Fruit fly (Drosophila melanogaster) whole organism, pupa: ENCODE data around the gene Npc2g.

Experiments used
- CG10348 ChIP-seq: fragments of 200-800 bp; sonication (Bioruptor generic); IDR thresholded peaks from 2 replicates; pipeline ENCODE4 v1.3.6; 2022; ENCODE audit warnings: missing biosample characterization, missing genetic modification characterization
- CG12605 ChIP-seq: fragments of 200-800 bp; sonication (Bioruptor generic); IDR thresholded peaks from 2 replicates; pipeline ENCODE4 v1.3.6; 2022; ENCODE audit warnings: missing biosample characterization, missing genetic modification characterization
- CG13204 ChIP-seq: fragments of 200-800 bp; sonication (Bioruptor generic); optimal IDR thresholded peaks from 2 replicates; lab custom pipeline; 2018; ENCODE audit warnings: missing biosample characterization, mild to moderate bottlenecking, missing genetic modification characterization, moderate library complexity
- CG14655 ChIP-seq: fragments of 200-800 bp; sonication (Bioruptor generic); optimal IDR thresholded peaks from 3 replicates; lab custom pipeline; 2017; ENCODE audit warnings: mild to moderate bottlenecking, missing biosample characterization, missing genetic modification reagents, missing genetic modification characterization
- CG15710 ChIP-seq: fragments of 200-800 bp; sonication (Bioruptor generic); optimal IDR thresholded peaks from 2 replicates; lab custom pipeline; 2018; ENCODE audit warnings: missing biosample characterization, mild to moderate bottlenecking, missing genetic modification characterization, moderate library complexity
- CG17806 ChIP-seq: fragments of 200-800 bp; sonication (Bioruptor generic); optimal IDR thresholded peaks from 2 replicates; lab custom pipeline; 2018; ENCODE audit warnings: missing biosample characterization, mild to moderate bottlenecking, missing genetic modification characterization, moderate library complexity
- CG32121 ChIP-seq: fragments of 200-800 bp; sonication (Bioruptor generic); IDR thresholded peaks from 2 replicates; pipeline ENCODE4 v1.3.6; 2022; ENCODE audit warnings: missing biosample characterization, missing genetic modification characterization
- CG34367 ChIP-seq: fragments of 200-800 bp; sonication (Bioruptor generic); optimal IDR thresholded peaks from 2 replicates; lab custom pipeline; 2018; ENCODE audit warnings: missing biosample characterization, mild to moderate bottlenecking, missing genetic modification characterization
- CG4496 ChIP-seq: fragments of 200-800 bp; sonication (Bioruptor generic); IDR thresholded peaks from 3 replicates; pipeline ENCODE4 v1.3.6; 2022; ENCODE audit warnings: missing biosample characterization, missing genetic modification characterization
- CG8159 ChIP-seq: fragments of 200-800 bp; sonication (Bioruptor generic); optimal IDR thresholded peaks from 3 replicates; lab custom pipeline; 2018; ENCODE audit warnings: missing biosample characterization, mild to moderate bottlenecking, missing genetic modification characterization, moderate library complexity
- CG8301 ChIP-seq: fragments of 200-800 bp; sonication (Bioruptor generic); optimal IDR thresholded peaks from 2 replicates; lab custom pipeline; 2018; ENCODE audit warnings: missing biosample characterization, mild to moderate bottlenecking, missing genetic modification characterization
- CG9948 ChIP-seq: fragments of 200-800 bp; sonication (Bioruptor generic); optimal IDR thresholded peaks from 2 replicates; lab custom pipeline; 2018; ENCODE audit warnings: missing biosample characterization, mild to moderate bottlenecking, missing genetic modification characterization, moderate library complexity
- D1 ChIP-seq: fragments of 200-800 bp; sonication (Bioruptor generic); optimal IDR thresholded peaks from 2 replicates; lab custom pipeline; 2018; ENCODE audit warnings: missing biosample characterization, mild to moderate bottlenecking, missing genetic modification characterization, moderate library complexity
- EcR ChIP-seq: fragments of 200-800 bp; sonication (Bioruptor generic); optimal IDR thresholded peaks from 3 replicates; lab custom pipeline; 2019; ENCODE audit warnings: missing biosample characterization, missing genetic modification characterization, mild to moderate bottlenecking, moderate library complexity, missing genetic modification reagents
- Ets98B ChIP-seq: fragments of 200-800 bp; sonication (Bioruptor generic); IDR thresholded peaks from 2 replicates; pipeline ENCODE4 v1.3.6; 2022; ENCODE audit warnings: missing biosample characterization, missing genetic modification characterization
- Pif1A ChIP-seq: fragments of 200-800 bp; sonication (Bioruptor generic); optimal IDR thresholded peaks from 3 replicates; lab custom pipeline; 2016; ENCODE audit warnings: missing biosample characterization, missing genetic modification characterization
- Pif1B ChIP-seq: fragments of 200-800 bp; sonication (Bioruptor generic); optimal IDR thresholded peaks from 3 replicates; lab custom pipeline; 2016; ENCODE audit warnings: missing biosample characterization, missing genetic modification characterization
- Snoo ChIP-seq: fragments of 200-800 bp; sonication (Bioruptor generic); optimal IDR thresholded peaks from 3 replicates; lab custom pipeline; 2017; ENCODE audit warnings: missing biosample characterization, mild to moderate bottlenecking, missing genetic modification characterization, inconsistent platforms
- fd96Ca ChIP-seq: fragments of 200-800 bp; sonication (Bioruptor generic); IDR thresholded peaks from 3 replicates; pipeline ENCODE4 v1.3.6; 2022; ENCODE audit warnings: missing biosample characterization, missing genetic modification characterization
- gl ChIP-seq: fragments of 200-800 bp; sonication (Bioruptor generic); optimal IDR thresholded peaks from 2 replicates; lab custom pipeline; 2018; ENCODE audit warnings: missing biosample characterization, mild to moderate bottlenecking, missing genetic modification characterization
- rn ChIP-seq: fragments of 200-800 bp; sonication (Bioruptor generic); IDR thresholded peaks from 2 replicates; pipeline ENCODE4 v1.3.6; 2022; ENCODE audit warnings: missing biosample characterization, missing genetic modification characterization

Gene Npc2g

dm6 chr3R:30761140-30761539 is 16.1 kb upstream of the Npc2g start:
- TF ChIP-seq CG12605, result no peak
- TF ChIP-seq EcR (GFP tag; lab: Kevin White, UChicago), result no peak
- peak; percentile 23 for TF ChIP-seq CG17806 (tag; lab: Kevin White, UChicago)
- no peak for TF ChIP-seq CG14655 (GFP tag; lab: Kevin White, UChicago)
- TF ChIP-seq CG9948 (tag; lab: Kevin White, UChicago), result peak; percentile 13
- no peak for TF ChIP-seq Pif1A
- TF ChIP-seq Ets98B (GFP tag; lab: Robert Waterston, UW), result no peak
- TF ChIP-seq D1 (tag; lab: Kevin White, UChicago), result no peak
- TF ChIP-seq CG15710 (tag; lab: Kevin White, UChicago), result no peak
- no peak for TF ChIP-seq CG10348 (GFP tag; lab: Robert Waterston, UW)
- TF ChIP-seq CG8159 (tag; lab: Kevin White, UChicago), result peak; percentile 19
- TF ChIP-seq rn (GFP tag; lab: Robert Waterston, UW), result no peak
- TF ChIP-seq CG4496 (GFP tag; lab: Robert Waterston, UW), result no peak
- peak; percentile 16 for TF ChIP-seq Snoo (tag; lab: Kevin White, UChicago)

DNA sequence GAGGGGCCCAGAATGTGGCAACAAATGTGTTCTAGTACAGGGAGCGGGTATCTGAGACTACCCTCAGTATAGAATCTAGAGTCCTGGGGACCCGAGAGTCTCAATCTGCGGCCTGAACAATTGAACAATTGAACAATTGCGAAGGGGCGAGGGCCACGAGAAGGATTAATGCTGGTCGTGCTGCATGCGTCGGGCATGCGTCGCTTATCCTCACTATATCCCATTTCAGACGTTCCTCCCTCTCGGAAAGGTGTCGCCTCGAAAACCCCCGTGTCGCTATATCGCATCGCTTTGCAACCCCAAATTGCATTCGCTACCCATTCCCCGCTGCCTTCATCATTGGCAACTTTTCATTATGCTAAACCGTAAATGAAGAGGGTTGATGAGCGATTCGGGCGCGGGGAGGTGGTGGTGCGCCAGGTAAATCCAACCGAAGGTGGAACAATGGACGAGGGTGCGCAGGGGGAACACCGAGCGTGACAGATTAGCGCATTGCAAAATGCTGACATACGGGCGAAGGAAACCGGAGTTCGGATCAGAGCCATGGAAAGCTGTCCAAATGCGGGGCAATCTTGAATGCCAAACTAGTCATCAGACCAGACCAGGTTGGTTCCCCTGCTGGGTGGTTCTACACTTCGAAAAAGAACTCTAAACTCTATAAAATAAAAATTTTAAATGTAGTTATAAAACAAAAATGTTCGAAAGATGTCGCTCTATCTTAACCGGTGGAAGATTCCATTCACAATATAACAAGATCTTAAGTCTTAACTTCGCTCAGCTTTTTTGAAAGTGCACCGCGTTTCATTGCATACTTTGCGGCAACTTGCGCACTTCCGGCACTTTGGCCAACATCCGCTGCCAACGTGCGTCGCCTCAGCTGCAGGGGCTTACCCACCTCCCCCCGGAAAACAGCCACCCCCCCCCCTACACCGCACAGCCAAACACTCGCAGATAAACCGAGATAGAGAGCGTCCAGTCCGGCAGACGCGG is 14.0 kb upstream of the Npc2g start:
- no peak for TF ChIP-seq Snoo (tag; lab: Kevin White, UChicago)
- no peak for TF ChIP-seq Pif1B (GFP tag; lab: Kevin White, UChicago)
- no peak for TF ChIP-seq D1 (tag; lab: Kevin White, UChicago)
- no peak for TF ChIP-seq gl (tag; lab: Kevin White, UChicago)
- peak; percentile 33; the same call in 1 of the 3 replicates for TF ChIP-seq CG4496 (GFP tag; lab: Robert Waterston, UW)
- no peak for TF ChIP-seq Ets98B (GFP tag; lab: Robert Waterston, UW)
- no peak for TF ChIP-seq CG12605
- no peak for TF ChIP-seq CG15710 (tag; lab: Kevin White, UChicago)
- TF ChIP-seq CG8159 (tag; lab: Kevin White, UChicago), result peak; percentile 10
- no peak for TF ChIP-seq CG9948 (tag; lab: Kevin White, UChicago)
- TF ChIP-seq EcR (GFP tag; lab: Kevin White, UChicago), result no peak
- TF ChIP-seq CG13204 (GFP tag; lab: Kevin White, UChicago), result no peak
- TF ChIP-seq Pif1A, result no peak
- TF ChIP-seq CG32121 (GFP tag; lab: Robert Waterston, UW), result no peak
- no peak for TF ChIP-seq CG17806 (tag; lab: Kevin White, UChicago)
- peak; percentile 5 for TF ChIP-seq CG14655 (GFP tag; lab: Kevin White, UChicago)
- TF ChIP-seq fd96Ca (GFP tag; lab: Robert Waterston, UW), result no peak
- no peak for TF ChIP-seq CG8301 (tag; lab: Kevin White, UChicago)
- no peak for TF ChIP-seq CG10348 (GFP tag; lab: Robert Waterston, UW)
- TF ChIP-seq rn (GFP tag; lab: Robert Waterston, UW), result no peak
- TF ChIP-seq CG34367 (tag; lab: Kevin White, UChicago), result no peak

DNA sequence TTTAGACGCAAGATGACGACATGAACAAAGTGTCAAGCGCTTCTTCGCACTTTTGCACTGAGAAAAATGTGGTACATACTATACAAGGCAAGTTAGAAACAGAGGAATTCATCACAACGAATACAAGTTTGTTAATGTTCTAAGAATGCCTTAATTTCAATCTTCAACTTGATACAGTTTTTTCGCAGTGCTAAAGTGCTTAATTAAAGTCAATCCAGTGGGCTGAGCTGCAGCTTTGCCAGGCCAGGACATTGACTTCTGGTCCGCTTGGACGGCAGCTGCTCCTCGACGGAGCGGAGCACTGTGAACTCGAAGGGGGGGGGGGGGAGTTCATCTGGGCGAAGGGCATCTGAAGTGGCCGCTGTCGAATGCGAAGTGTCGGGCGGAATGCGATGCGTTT is 11.1 kb upstream of the Npc2g start:
- TF ChIP-seq CG4496 (GFP tag; lab: Robert Waterston, UW) (no peak), CG8159 (tag; lab: Kevin White, UChicago) (peak; percentile 7), Ets98B (GFP tag; lab: Robert Waterston, UW) (no peak), CG32121 (GFP tag; lab: Robert Waterston, UW) (no peak), CG8301 (tag; lab: Kevin White, UChicago) (no peak), CG17806 (tag; lab: Kevin White, UChicago) (peak; percentile 17), gl (tag; lab: Kevin White, UChicago) (no peak), CG9948 (tag; lab: Kevin White, UChicago) (no peak), fd96Ca (GFP tag; lab: Robert Waterston, UW) (no peak), Snoo (tag; lab: Kevin White, UChicago) (no peak), EcR (GFP tag; lab: Kevin White, UChicago) (peak; percentile 43), rn (GFP tag; lab: Robert Waterston, UW) (no peak), CG12605 (no peak), CG15710 (tag; lab: Kevin White, UChicago) (peak; percentile 16), D1 (tag; lab: Kevin White, UChicago) (no peak), Pif1B (GFP tag; lab: Kevin White, UChicago) (no peak), CG13204 (GFP tag; lab: Kevin White, UChicago) (no peak), CG14655 (GFP tag; lab: Kevin White, UChicago) (no peak), CG34367 (tag; lab: Kevin White, UChicago) (no peak), Pif1A (no peak), CG10348 (GFP tag; lab: Robert Waterston, UW) (no peak)

DNA sequence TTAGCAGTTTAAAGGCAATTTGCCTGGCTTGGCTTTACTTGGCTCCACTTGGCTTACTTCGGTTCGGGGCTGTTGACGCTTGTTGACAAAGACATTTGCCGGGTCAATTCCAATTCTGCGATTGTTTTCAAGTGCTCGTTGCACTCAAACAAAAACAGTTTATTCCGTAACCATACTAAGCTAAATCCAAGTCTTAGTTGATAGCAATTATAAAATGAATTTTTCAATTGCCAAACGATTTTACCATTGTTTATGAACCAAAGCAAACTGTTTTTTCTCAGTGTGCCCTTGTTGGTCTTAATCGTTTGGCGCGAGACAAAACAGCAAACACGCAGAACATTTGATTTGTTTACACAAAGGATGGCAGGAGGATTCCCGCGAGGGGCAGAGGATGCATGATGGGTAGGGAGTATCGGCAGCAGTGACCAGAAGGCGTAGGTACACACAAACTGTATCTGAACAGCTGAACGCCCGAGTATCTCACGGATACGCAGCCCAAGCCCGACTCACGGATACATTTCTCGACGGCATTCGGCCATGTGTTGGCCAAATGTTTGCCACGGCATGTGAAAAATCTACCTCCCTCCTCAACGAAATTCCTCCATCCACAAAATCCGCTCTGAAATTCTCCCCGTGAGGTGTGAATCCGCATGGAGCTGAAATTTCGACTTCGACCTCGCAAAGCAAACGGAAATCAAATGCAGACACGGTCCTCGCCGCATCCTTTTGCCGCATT is 9.6 kb upstream of the Npc2g start:
- TF ChIP-seq gl (tag; lab: Kevin White, UChicago) (no peak), EcR (GFP tag; lab: Kevin White, UChicago) (no peak), CG34367 (tag; lab: Kevin White, UChicago) (no peak), Ets98B (GFP tag; lab: Robert Waterston, UW) (no peak), CG12605 (no peak), CG14655 (GFP tag; lab: Kevin White, UChicago) (no peak)
